Fruit fly (Drosophila melanogaster) whole organism, embryonic: ENCODE measurements around the gene CG2182.

Experiments used
- Ada2b ChIP-seq: fragments of 200-800 bp; sonication (Bioruptor generic); IDR thresholded peaks from 2 replicates; pipeline ENCODE4 v1.3.6; 2022; ENCODE audit warnings: missing biosample characterization, missing genetic modification characterization
- B-H1 ChIP-seq: fragments of 200-800 bp; sonication (Bioruptor generic); IDR thresholded peaks from 3 replicates; pipeline ENCODE4 v1.3.6; 2022; ENCODE audit warnings: missing biosample characterization, missing genetic modification characterization
- CG10979 ChIP-seq: fragments of 200-800 bp; sonication (Bioruptor generic); optimal IDR thresholded peaks from 2 replicates; lab custom pipeline; 2018; ENCODE audit warnings: missing biosample characterization, mild to moderate bottlenecking, missing genetic modification characterization, moderate library complexity
- CG12219 ChIP-seq: fragments of 200-800 bp; sonication (Bioruptor generic); optimal IDR thresholded peaks from 3 replicates; lab custom pipeline; 2018; ENCODE audit warnings: missing biosample characterization, mild to moderate bottlenecking, missing genetic modification characterization
- CG13775 ChIP-seq: fragments of 200-800 bp; sonication (Bioruptor generic); optimal IDR thresholded peaks from 3 replicates; lab custom pipeline; 2017; ENCODE audit warnings: missing biosample characterization, mild to moderate bottlenecking, missing genetic modification characterization
- CG14710 ChIP-seq: fragments of 200-800 bp; sonication (Bioruptor generic); optimal IDR thresholded peaks from 3 replicates; lab custom pipeline; 2019; ENCODE audit warnings: missing biosample characterization, mild to moderate bottlenecking, missing genetic modification characterization, moderate library complexity
- CG15514 ChIP-seq: fragments of 200-800 bp; sonication (Bioruptor generic); optimal IDR thresholded peaks from 3 replicates; lab custom pipeline; 2017; ENCODE audit warnings: missing biosample characterization, missing genetic modification characterization, mild to moderate bottlenecking, moderate library complexity, missing genetic modification reagents
- CG17186 ChIP-seq: fragments of 200-800 bp; sonication (Bioruptor generic); optimal IDR thresholded peaks from 3 replicates; lab custom pipeline; 2017; ENCODE audit warnings: missing biosample characterization, missing genetic modification reagents, missing genetic modification characterization
- CG17802 ChIP-seq: fragments of 200-800 bp; sonication (Bioruptor generic); optimal IDR thresholded peaks from 2 replicates; lab custom pipeline; 2018; ENCODE audit warnings: missing biosample characterization, mild to moderate bottlenecking, missing genetic modification characterization, moderate library complexity
- CG18476 ChIP-seq: fragments of 200-800 bp; sonication (Bioruptor generic); optimal IDR thresholded peaks from 2 replicates; lab custom pipeline; 2016; ENCODE audit warnings: missing biosample characterization, mild to moderate bottlenecking, missing genetic modification characterization
- CG18619 ChIP-seq: fragments of 200-800 bp; sonication (Bioruptor generic); optimal IDR thresholded peaks from 3 replicates; lab custom pipeline; 2017; ENCODE audit warnings: missing biosample characterization, mild to moderate bottlenecking, missing genetic modification characterization
- CG2129 ChIP-seq: fragments of 200-800 bp; sonication (Bioruptor generic); IDR thresholded peaks from 2 replicates; pipeline ENCODE4 v1.3.6; 2022; ENCODE audit warnings: missing biosample characterization, missing genetic modification characterization; ENCODE audit not compliant: partially characterized antibody
- CG3407 ChIP-seq: fragments of 200-800 bp; sonication (Bioruptor generic); optimal IDR thresholded peaks from 2 replicates; lab custom pipeline; 2018; ENCODE audit warnings: missing biosample characterization, mild to moderate bottlenecking, missing genetic modification characterization
- CG6689 ChIP-seq: fragments of 200-800 bp; sonication (Bioruptor generic); IDR thresholded peaks from 2 replicates; pipeline ENCODE4 v1.3.6; 2022; ENCODE audit warnings: missing biosample characterization, missing genetic modification characterization
- CG7271 ChIP-seq: fragments of 200-800 bp; sonication (Bioruptor generic); optimal IDR thresholded peaks from 2 replicates; lab custom pipeline; 2018; ENCODE audit warnings: missing biosample characterization, mild to moderate bottlenecking, missing genetic modification characterization, moderate library complexity
- CG7745 ChIP-seq: fragments of 200-800 bp; sonication (Bioruptor generic); optimal IDR thresholded peaks from 2 replicates; lab custom pipeline; 2018; ENCODE audit warnings: missing biosample characterization, mild to moderate bottlenecking, missing genetic modification characterization, moderate library complexity
- CG8924 ChIP-seq: fragments of 200-800 bp; optimal IDR thresholded peaks from 3 replicates; lab custom pipeline; 2019; ENCODE audit warnings: missing biosample characterization, mild to moderate bottlenecking, missing genetic modification characterization, moderate library complexity
- CkIIα-i1 ChIP-seq: fragments of 200-800 bp; sonication (Bioruptor generic); IDR thresholded peaks from 2 replicates; pipeline ENCODE4 v1.3.6; 2022; ENCODE audit warnings: missing biosample characterization, missing genetic modification characterization
- Doc2 ChIP-seq: fragments of 200-800 bp; sonication (Bioruptor generic); IDR thresholded peaks from 2 replicates; pipeline ENCODE4 v1.3.6; 2022; ENCODE audit warnings: missing biosample characterization, missing genetic modification characterization
- Drgx ChIP-seq: fragments of 200-800 bp; sonication (Bioruptor generic); IDR thresholded peaks from 2 replicates; pipeline ENCODE4 v1.3.6; 2022; ENCODE audit warnings: missing biosample characterization, missing genetic modification characterization
- Ets65A ChIP-seq: fragments of 200-800 bp; sonication (Bioruptor generic); peaks from one replicate; lab custom pipeline; 2016; ENCODE audit warnings: missing biosample characterization, missing genetic modification characterization
- HLH3B ChIP-seq: fragments of 200-800 bp; sonication (Bioruptor generic); IDR thresholded peaks from 2 replicates; pipeline ENCODE4 v1.3.6; 2022; ENCODE audit warnings: missing biosample characterization, missing genetic modification characterization
- Lhr ChIP-seq: fragments of 200-800 bp; sonication (Bioruptor generic); optimal IDR thresholded peaks from 3 replicates; lab custom pipeline; 2017; ENCODE audit warnings: mild to moderate bottlenecking, missing biosample characterization, missing genetic modification reagents, missing genetic modification characterization
- NC2α ChIP-seq: fragments of 200-800 bp; sonication (Bioruptor generic); optimal IDR thresholded peaks from 2 replicates; lab custom pipeline; 2016; ENCODE audit warnings: missing biosample characterization, missing genetic modification characterization
- Oaz ChIP-seq: fragments of 200-800 bp; sonication (Bioruptor generic); IDR thresholded peaks from 2 replicates; pipeline ENCODE4 v1.3.6; 2022; ENCODE audit warnings: missing biosample characterization, missing genetic modification characterization
- PHDP ChIP-seq: fragments of 200-800 bp; sonication (Bioruptor generic); optimal IDR thresholded peaks from 3 replicates; lab custom pipeline; 2018; ENCODE audit warnings: missing biosample characterization, mild to moderate bottlenecking, missing genetic modification characterization, moderate library complexity
- Ptx1 ChIP-seq: fragments of 200-800 bp; sonication (Bioruptor generic); IDR thresholded peaks from 2 replicates; pipeline ENCODE4 v1.3.6; 2022; ENCODE audit warnings: missing biosample characterization, missing genetic modification characterization
- Sin3A ChIP-seq: fragments of >200 bp; optimal IDR thresholded peaks from 2 replicates; lab custom pipeline; 2018
- Sox100B ChIP-seq: fragments of 200-800 bp; sonication (Bioruptor generic); optimal IDR thresholded peaks from 3 replicates; lab custom pipeline; 2018; ENCODE audit warnings: missing biosample characterization, mild to moderate bottlenecking, missing genetic modification characterization
- Sry-β ChIP-seq: fragments of 200-800 bp; sonication (Bioruptor generic); optimal IDR thresholded peaks from 2 replicates; lab custom pipeline; 2018; ENCODE audit warnings: missing biosample characterization, mild to moderate bottlenecking, missing genetic modification characterization, moderate library complexity
- Vsx1 ChIP-seq: fragments of 200-800 bp; sonication (Bioruptor generic); optimal IDR thresholded peaks from 2 replicates; lab custom pipeline; 2017; ENCODE audit warnings: missing biosample characterization, mild to moderate bottlenecking, missing genetic modification characterization, missing genetic modification reagents
- YL-1 ChIP-seq: fragments of 200-800 bp; sonication (Bioruptor generic); optimal IDR thresholded peaks from 3 replicates; lab custom pipeline; 2017; ENCODE audit warnings: missing biosample characterization, mild to moderate bottlenecking, missing genetic modification characterization
- caup ChIP-seq: fragments of 200-800 bp; sonication (Bioruptor generic); optimal IDR thresholded peaks from 3 replicates; lab custom pipeline; 2017; ENCODE audit warnings: missing biosample characterization, mild to moderate bottlenecking, missing genetic modification characterization, moderate library complexity; ENCODE audit not compliant: severe bottlenecking
- chm ChIP-seq: fragments of 200-800 bp; sonication (Bioruptor generic); IDR thresholded peaks from 2 replicates; pipeline ENCODE4 v1.3.6; 2022; ENCODE audit warnings: missing biosample characterization, missing genetic modification characterization
- corto ChIP-seq: fragments of 200-800 bp; sonication (Bioruptor generic); optimal IDR thresholded peaks from 2 replicates; lab custom pipeline; 2016; ENCODE audit warnings: missing biosample characterization, mild to moderate bottlenecking, missing genetic modification characterization, moderate library complexity
- crp ChIP-seq, 2 experiments: fragments of 200-800 bp; sonication (Bioruptor generic); optimal IDR thresholded peaks; 2 replicates in 1 of 2; 3 replicates in 1 of 2; lab custom pipeline; 2017; ENCODE audit warnings: missing biosample characterization in 2 of 2, missing genetic modification characterization in 2 of 2, mild to moderate bottlenecking in 1 of 2, moderate library complexity in 1 of 2
- danr ChIP-seq: fragments of 200-800 bp; sonication (Bioruptor generic); IDR thresholded peaks from 2 replicates; pipeline ENCODE4 v1.3.6; 2022; ENCODE audit warnings: missing biosample characterization, missing genetic modification characterization
- fd102C ChIP-seq: fragments of 200-800 bp; sonication (Bioruptor generic); optimal IDR thresholded peaks from 2 replicates; lab custom pipeline; 2018; ENCODE audit warnings: missing biosample characterization, mild to moderate bottlenecking, missing genetic modification characterization, moderate library complexity
- ham ChIP-seq: fragments of 200-800 bp; sonication (Bioruptor generic); IDR thresholded peaks from 2 replicates; pipeline ENCODE4 v1.3.6; 2022; ENCODE audit warnings: missing biosample characterization, missing genetic modification characterization
- ind ChIP-seq: fragments of 200-800 bp; sonication (Bioruptor generic); optimal IDR thresholded peaks from 3 replicates; lab custom pipeline; 2016; ENCODE audit warnings: missing biosample characterization, missing genetic modification characterization
- insv ChIP-seq, 2 experiments: fragments of 200-800 bp; sonication (Bioruptor generic); optimal IDR thresholded peaks; 3 replicates each; lab custom pipeline; 2016 to 2018; ENCODE audit warnings: missing biosample characterization in 2 of 2, missing genetic modification characterization in 2 of 2
- inv ChIP-seq: fragments of 200-800 bp; sonication (Bioruptor generic); IDR thresholded peaks from 2 replicates; pipeline ENCODE4 v1.3.6; 2022; ENCODE audit warnings: missing biosample characterization, missing genetic modification characterization; ENCODE audit not compliant: partially characterized antibody
- jigr1 ChIP-seq: fragments of 200-800 bp; sonication (Bioruptor generic); IDR thresholded peaks from 3 replicates; pipeline ENCODE4 v1.3.6; 2022; ENCODE audit warnings: missing biosample characterization, missing genetic modification characterization
- pnt ChIP-seq: fragments of 200-800 bp; sonication (Bioruptor generic); optimal IDR thresholded peaks from 3 replicates; lab custom pipeline; 2016; ENCODE audit warnings: missing biosample characterization, missing genetic modification characterization
- pum ChIP-seq: fragments of 200-800 bp; sonication (Bioruptor generic); optimal IDR thresholded peaks from 2 replicates; lab custom pipeline; 2016; ENCODE audit warnings: missing biosample characterization, missing genetic modification characterization
- pzg ChIP-seq: fragments of 200-800 bp; sonication (Bioruptor generic); optimal IDR thresholded peaks from 3 replicates; lab custom pipeline; 2018; ENCODE audit warnings: missing biosample characterization, mild to moderate bottlenecking, missing genetic modification characterization, moderate library complexity
- sens-2 ChIP-seq: fragments of 200-800 bp; sonication (Bioruptor generic); IDR thresholded peaks from 2 replicates; pipeline ENCODE4 v1.3.6; 2022; ENCODE audit warnings: missing biosample characterization, missing genetic modification characterization
- zf30C ChIP-seq: fragments of 200-800 bp; sonication (Bioruptor generic); optimal IDR thresholded peaks from 3 replicates; lab custom pipeline; 2018; ENCODE audit warnings: missing biosample characterization, mild to moderate bottlenecking, missing genetic modification characterization

Gene CG2182

DNA sequence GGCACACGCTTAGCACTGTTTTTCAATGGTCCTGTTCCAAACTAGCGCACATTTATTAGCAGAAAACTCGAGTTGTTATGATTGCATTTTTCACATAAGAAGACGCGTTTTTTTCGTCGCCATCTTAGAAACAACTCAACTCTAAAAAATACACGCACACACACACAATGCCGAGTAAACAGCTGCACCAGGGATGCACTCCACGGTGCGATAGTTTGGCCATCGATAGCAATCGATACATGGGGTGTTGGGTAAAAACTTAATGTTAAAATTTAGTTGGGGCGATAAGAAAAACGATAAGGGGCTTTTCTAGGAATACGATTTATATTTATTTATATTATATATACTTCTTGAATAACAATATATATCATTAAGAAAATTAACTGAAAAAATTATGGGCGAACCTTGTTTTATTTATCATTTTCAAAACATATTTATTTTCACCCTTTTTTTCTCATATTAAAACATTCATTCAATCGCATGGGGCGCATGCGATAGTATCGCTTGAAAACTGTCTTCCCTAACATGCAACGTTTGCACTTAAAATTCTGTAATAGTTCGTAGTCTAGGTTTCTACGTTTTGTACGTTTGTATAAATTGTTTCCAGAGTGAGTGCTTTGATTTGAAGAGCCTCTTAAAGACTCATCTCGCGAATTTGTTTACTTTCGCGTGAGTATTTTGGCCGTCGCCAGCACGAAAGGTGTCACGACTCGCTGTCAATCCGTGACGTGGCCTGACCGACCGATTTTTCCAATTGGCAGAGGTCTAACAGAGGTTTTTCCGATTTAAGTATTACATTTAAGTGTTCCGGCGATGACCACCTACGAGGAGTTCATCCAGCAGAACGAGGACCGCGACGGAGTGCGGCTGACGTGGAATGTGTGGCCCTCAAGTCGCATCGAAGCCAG lies 10.9 kb downstream of the CG2182 start, which contains the start of the genes MTA1-like and Sec23 (continued):
- peak; percentile 81 for TF ChIP-seq CG13775 (GFP tag; lab: Kevin White, UChicago)
- TF ChIP-seq NC2α (GFP tag; lab: Kevin White, UChicago) = no peak
- TF ChIP-seq pum (GFP tag; lab: Kevin White, UChicago) = no peak
- TF ChIP-seq crp (GFP tag; optimal IDR thresholded peaks at IDR 0.05; lab: Kevin White, UChicago) = peak in 1 of 2 experiments; percentile 81
- TF ChIP-seq CG14710 = peak; percentile 85
- no peak; the same call in 1 of the 2 replicates for TF ChIP-seq danr (GFP tag; lab: Robert Waterston, UW)
- peak; percentile 57 for TF ChIP-seq CG18619 (GFP tag; lab: Kevin White, UChicago)
- no peak for TF ChIP-seq Drgx (GFP tag; lab: Robert Waterston, UW)
- TF ChIP-seq caup (GFP tag; lab: Kevin White, UChicago) = peak; percentile 23
- TF ChIP-seq insv (GFP tag; optimal IDR thresholded peaks at IDR 0.05; lab: Kevin White, UChicago) = peak in 1 of 2 experiments; percentile 73
- TF ChIP-seq pnt (GFP tag; lab: Kevin White, UChicago) = no peak
- no peak for TF ChIP-seq chm (GFP tag; lab: Robert Waterston, UW)
- TF ChIP-seq CG17802 = peak; percentile 27
- TF ChIP-seq Sry-β (GFP tag; lab: Kevin White, UChicago) = peak; percentile 53
- no peak for TF ChIP-seq CG12219 (GFP tag; lab: Kevin White, UChicago)
- TF ChIP-seq zf30C (GFP tag; lab: Kevin White, UChicago) = no peak
- peak; percentile 37 for TF ChIP-seq CG10979 (tag; lab: Kevin White, UChicago)
- no peak for TF ChIP-seq ham (GFP tag; lab: Robert Waterston, UW)
- TF ChIP-seq HLH3B (GFP tag; lab: Robert Waterston, UW) = peak; percentile 35; the same call in 1 of the 2 replicates
- TF ChIP-seq CG18476 (GFP tag; lab: Kevin White, UChicago) = peak; percentile 11
- peak; percentile 48 for TF ChIP-seq PHDP
- TF ChIP-seq YL-1 (GFP tag; lab: Kevin White, UChicago) = peak; percentile 80
- peak; percentile 32; the same call in 1 of the 2 replicates for TF ChIP-seq Ptx1 (GFP tag; lab: Robert Waterston, UW)
- TF ChIP-seq CG15514 = peak; percentile 36
- TF ChIP-seq CG7745 = no peak
- TF ChIP-seq CG2129 = peak; percentile 86
- no peak for TF ChIP-seq Oaz (GFP tag; lab: Robert Waterston, UW)
- TF ChIP-seq CG8924 = peak; percentile 71
- TF ChIP-seq CG7271 (tag; lab: Kevin White, UChicago) = no peak
- peak; percentile 66 for TF ChIP-seq pzg (GFP tag; lab: Kevin White, UChicago)
- peak; percentile 4 for TF ChIP-seq Lhr
- no peak for TF ChIP-seq B-H1 (GFP tag; lab: Robert Waterston, UW)
- no peak for TF ChIP-seq fd102C (GFP tag; lab: Kevin White, UChicago)
- TF ChIP-seq Doc2 (GFP tag; lab: Robert Waterston, UW) = no peak
- peak; percentile 10 for TF ChIP-seq CG3407
- TF ChIP-seq jigr1 (GFP tag; lab: Robert Waterston, UW) = peak; percentile 79; the same call in 2 of the 3 replicates
- peak; percentile 61 for TF ChIP-seq ind (GFP tag; lab: Kevin White, UChicago)
- TF ChIP-seq Sox100B = peak; percentile 67
- TF ChIP-seq Ets65A = peak; percentile 93
- no peak for TF ChIP-seq sens-2 (GFP tag; lab: Robert Waterston, UW)
- no peak for TF ChIP-seq Ada2b (GFP tag; lab: Robert Waterston, UW)
- TF ChIP-seq Sin3A (lab: Kevin White, UChicago) = peak; percentile 56
- peak; percentile 77 for TF ChIP-seq CG6689 (GFP tag; lab: Robert Waterston, UW)
- TF ChIP-seq CkIIα-i1 = no peak
- TF ChIP-seq corto (GFP tag; lab: Kevin White, UChicago) = peak; percentile 60
- peak; percentile 59 for TF ChIP-seq CG17186 (GFP tag; lab: Kevin White, UChicago)
- TF ChIP-seq inv (GFP tag; lab: Robert Waterston, UW) = peak; percentile 96
- peak; percentile 37 for TF ChIP-seq Vsx1
